Worm (Caenorhabditis elegans): ENCODE data around the gene Y10G11A.1.

DNA sequence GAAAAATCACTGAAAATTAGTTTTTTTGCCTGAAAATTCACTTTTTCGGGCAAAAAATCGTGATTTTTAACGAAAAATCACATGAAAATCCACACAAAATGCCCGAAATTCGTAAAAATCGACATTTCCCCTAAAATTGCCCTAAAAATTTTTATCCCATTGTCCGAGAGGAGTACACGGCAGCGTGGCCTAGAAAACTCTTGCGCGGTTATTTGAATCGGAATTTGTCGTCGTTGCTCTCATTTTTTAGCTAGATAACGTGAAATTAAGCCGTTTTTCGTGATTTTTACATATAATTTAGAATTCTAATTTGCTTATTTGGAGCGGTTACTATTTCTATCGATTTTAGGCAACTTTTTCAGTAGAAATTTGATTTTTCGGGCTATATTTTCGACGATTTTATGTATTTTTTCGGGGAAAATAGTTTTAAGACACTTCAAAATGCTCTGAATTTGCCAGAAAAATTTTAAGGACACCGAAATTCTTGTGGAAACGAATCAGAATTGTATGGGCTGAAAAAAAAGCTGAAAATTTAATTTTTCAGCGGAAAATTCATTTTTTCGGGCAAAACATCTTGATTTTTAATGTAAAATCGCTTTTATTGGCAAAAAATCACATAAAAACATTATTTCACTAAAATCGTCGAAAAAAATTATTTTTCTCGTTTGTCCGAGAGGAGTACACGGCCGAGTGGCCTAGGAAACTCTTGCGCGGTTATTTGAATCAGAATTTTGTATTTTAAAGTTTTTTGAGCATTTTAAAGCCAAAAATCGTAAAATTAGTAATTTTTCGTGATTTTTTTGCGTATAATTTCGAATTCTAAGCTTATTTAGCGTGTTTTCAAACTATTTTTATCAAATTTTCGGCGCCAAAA, 9.1 kb upstream of the Y10G11A.1 start:
- TF ChIP-seq lir-3 (tag; optimal IDR thresholded peaks at IDR 0.05; ENCODE audit: poor library complexity) (peak; percentile 98), snpc-4 (tag; optimal IDR thresholded peaks at IDR 0.05) (peak; percentile 50), tlp-1 (tag; optimal IDR thresholded peaks at IDR 0.05) (no peak), unc-62 (GFP tag; optimal IDR thresholded peaks at IDR 0.05) (no peak), mep-1 (tag; optimal IDR thresholded peaks at IDR 0.05) (peak; percentile 67), unc-30 (tag; optimal IDR thresholded peaks at IDR 0.05) (no peak), aly-2 (tag; optimal IDR thresholded peaks at IDR 0.05) (peak; percentile 62), aha-1 (tag; optimal IDR thresholded peaks at IDR 0.05) (no peak), Y116A8C.19 (tag; optimal IDR thresholded peaks at IDR 0.05; ENCODE audit: borderline replicate concordance) (peak; percentile 85), ama-1 (optimal IDR thresholded peaks at IDR 0.05) (no peak), ztf-11 (tag; optimal IDR thresholded peaks at IDR 0.05) (peak in 1 of 2 experiments; percentile 98), nhr-76 (tag; optimal IDR thresholded peaks at IDR 0.05) (no peak)

Measured in whole organism, L1 larva.